Worm (Caenorhabditis elegans) whole organism, L3 larva: ENCODE data around the gene pqn-78.
A peak's percentile ranks its signal among the peaks of the same experiment; 100 is the strongest.
"Not testable (repeated sequence)": the region's sequence is repeated elsewhere in the genome, so short reads cannot be mapped to it uniquely, and the experiment has no call there.

Experiments
- R02D3.7 ChIP-seq: fragments of 150-350 bp; optimal IDR thresholded peaks from 2 replicates; lab custom pipeline; 2014; ENCODE audit warnings: missing biosample characterization, missing genetic modification characterization
- ZK546.5 ChIP-seq: sonication (generic microtip); optimal IDR thresholded peaks from 2 replicates; lab custom pipeline; 2017; ENCODE audit warnings: missing biosample characterization, missing genetic modification characterization
- aly-2 ChIP-seq: fragments of 150-350 bp; optimal IDR thresholded peaks from 2 replicates; lab custom pipeline; 2014; ENCODE audit warnings: missing biosample characterization, missing genetic modification characterization
- ama-1 ChIP-seq: fragments of 150-350 bp; optimal IDR thresholded peaks from 2 replicates; lab custom pipeline; 2018
- ceh-28 ChIP-seq: fragments of 150-350 bp; optimal IDR thresholded peaks from 2 replicates; lab custom pipeline; 2014; ENCODE audit warnings: missing biosample characterization, missing genetic modification reagents, missing genetic modification characterization
- ceh-9 ChIP-seq: sonication (generic microtip); optimal IDR thresholded peaks from 2 replicates; lab custom pipeline; 2018; ENCODE audit warnings: missing biosample characterization, missing genetic modification characterization
- daf-12 ChIP-seq: fragments of 150-350 bp; optimal IDR thresholded peaks from 2 replicates; lab custom pipeline; 2014; ENCODE audit warnings: missing biosample characterization, missing genetic modification reagents, missing genetic modification characterization
- egl-27 ChIP-seq: sonication (generic microtip); optimal IDR thresholded peaks from 4 replicates; lab custom pipeline; 2017; ENCODE audit warnings: missing biosample characterization, missing genetic modification reagents, missing genetic modification characterization
- elt-2 ChIP-seq: sonication (generic microtip); optimal IDR thresholded peaks from 2 replicates; lab custom pipeline; 2016; ENCODE audit warnings: missing genetic modification reagents, mild to moderate bottlenecking, missing genetic modification characterization, missing compliant biosample characterization
- elt-3 ChIP-seq, 3 experiments: fragments of 150-350 bp in 1 of 3; sonication (generic microtip) in 2 of 3; optimal IDR thresholded peaks; 2 replicates in 2 of 3; 4 replicates in 1 of 3; lab custom pipeline; 2014 to 2017; ENCODE audit warnings: missing biosample characterization in 3 of 3, missing genetic modification characterization in 3 of 3
- fkh-10 ChIP-seq: sonication (generic microtip); optimal IDR thresholded peaks from 2 replicates; lab custom pipeline; 2017; ENCODE audit warnings: missing biosample characterization, missing genetic modification reagents, missing genetic modification characterization
- fkh-2 ChIP-seq: fragments of 150-350 bp; optimal IDR thresholded peaks from 2 replicates; lab custom pipeline; 2014; ENCODE audit warnings: missing biosample characterization, missing genetic modification reagents, missing genetic modification characterization
- fos-1 ChIP-seq: fragments of 150-350 bp; optimal IDR thresholded peaks from 2 replicates; lab custom pipeline; 2014; ENCODE audit warnings: missing biosample characterization, missing genetic modification characterization
- jun-1 ChIP-seq: fragments of 150-350 bp; optimal IDR thresholded peaks from 2 replicates; lab custom pipeline; 2014; ENCODE audit warnings: missing biosample characterization, missing genetic modification reagents, missing genetic modification characterization
- lin-15B ChIP-seq: fragments of 150-350 bp; optimal IDR thresholded peaks from 2 replicates; lab custom pipeline; 2014; ENCODE audit warnings: missing biosample characterization, missing genetic modification characterization
- lin-39 ChIP-seq: fragments of 150-350 bp; optimal IDR thresholded peaks from 2 replicates; lab custom pipeline; 2018; ENCODE audit warnings: missing biosample characterization, missing genetic modification reagents, missing genetic modification characterization
- mdl-1 ChIP-seq: fragments of 150-350 bp; optimal IDR thresholded peaks from 2 replicates; lab custom pipeline; 2014; ENCODE audit warnings: missing biosample characterization, missing genetic modification characterization
- nfya-1 ChIP-seq: sonication (generic microtip); optimal IDR thresholded peaks from 2 replicates; lab custom pipeline; 2017; ENCODE audit warnings: missing genetic modification characterization, mild to moderate bottlenecking, missing compliant biosample characterization, antibody characterized with exemption, moderate library complexity; ENCODE audit not compliant: insufficient read depth
- nhr-237 ChIP-seq: fragments of 150-350 bp; optimal IDR thresholded peaks from 2 replicates; lab custom pipeline; 2014; ENCODE audit warnings: missing biosample characterization, missing genetic modification characterization
- nhr-25 ChIP-seq: sonication (generic microtip); optimal IDR thresholded peaks from 2 replicates; lab custom pipeline; 2017; ENCODE audit warnings: missing biosample characterization, missing genetic modification characterization
- nhr-28 ChIP-seq: fragments of 150-350 bp; optimal IDR thresholded peaks from 2 replicates; lab custom pipeline; 2014; ENCODE audit warnings: missing biosample characterization, missing genetic modification characterization
- nhr-67 ChIP-seq: fragments of 150-350 bp; optimal IDR thresholded peaks from 2 replicates; lab custom pipeline; 2014; ENCODE audit warnings: missing biosample characterization, missing genetic modification characterization
- nhr-76 ChIP-seq: fragments of 150-350 bp; sonication (generic microtip); optimal IDR thresholded peaks from 5 replicates; lab custom pipeline; 2014; ENCODE audit warnings: missing biosample characterization, missing genetic modification characterization
- pha-4 ChIP-seq: fragments of 150-350 bp; optimal IDR thresholded peaks from 2 replicates; lab custom pipeline; 2014; ENCODE audit warnings: missing biosample characterization, missing genetic modification reagents, missing genetic modification characterization
- pqm-1 ChIP-seq: fragments of 150-350 bp; optimal IDR thresholded peaks from 2 replicates; lab custom pipeline; 2017; ENCODE audit warnings: missing biosample characterization, missing genetic modification characterization, inconsistent platforms
- skn-1 ChIP-seq: fragments of 150-350 bp; optimal IDR thresholded peaks from 2 replicates; lab custom pipeline; 2014; ENCODE audit warnings: missing biosample characterization, missing genetic modification characterization
- tbx-2 ChIP-seq: sonication (generic microtip); optimal IDR thresholded peaks from 2 replicates; lab custom pipeline; 2016; ENCODE audit warnings: mild to moderate bottlenecking, missing genetic modification characterization, missing compliant biosample characterization
- unc-39 ChIP-seq: sonication (generic microtip); optimal IDR thresholded peaks from 4 replicates; lab custom pipeline; 2017; ENCODE audit warnings: missing biosample characterization, missing genetic modification characterization
- unc-62 ChIP-seq: fragments of 150-350 bp; sonication (generic microtip); optimal IDR thresholded peaks from 4 replicates; lab custom pipeline; 2014; ENCODE audit warnings: missing biosample characterization, missing genetic modification reagents, missing genetic modification characterization
- zag-1 ChIP-seq: fragments of 150-350 bp; optimal IDR thresholded peaks from 2 replicates; lab custom pipeline; 2014; ENCODE audit warnings: missing biosample characterization, missing genetic modification characterization
- ztf-11 ChIP-seq: fragments of 150-350 bp; optimal IDR thresholded peaks from 2 replicates; lab custom pipeline; 2014; ENCODE audit warnings: missing biosample characterization, missing genetic modification characterization
- ztf-4 ChIP-seq: fragments of 150-350 bp; optimal IDR thresholded peaks from 2 replicates; lab custom pipeline; 2014; ENCODE audit warnings: missing biosample characterization, missing genetic modification characterization

Gene pqn-78

DNA sequence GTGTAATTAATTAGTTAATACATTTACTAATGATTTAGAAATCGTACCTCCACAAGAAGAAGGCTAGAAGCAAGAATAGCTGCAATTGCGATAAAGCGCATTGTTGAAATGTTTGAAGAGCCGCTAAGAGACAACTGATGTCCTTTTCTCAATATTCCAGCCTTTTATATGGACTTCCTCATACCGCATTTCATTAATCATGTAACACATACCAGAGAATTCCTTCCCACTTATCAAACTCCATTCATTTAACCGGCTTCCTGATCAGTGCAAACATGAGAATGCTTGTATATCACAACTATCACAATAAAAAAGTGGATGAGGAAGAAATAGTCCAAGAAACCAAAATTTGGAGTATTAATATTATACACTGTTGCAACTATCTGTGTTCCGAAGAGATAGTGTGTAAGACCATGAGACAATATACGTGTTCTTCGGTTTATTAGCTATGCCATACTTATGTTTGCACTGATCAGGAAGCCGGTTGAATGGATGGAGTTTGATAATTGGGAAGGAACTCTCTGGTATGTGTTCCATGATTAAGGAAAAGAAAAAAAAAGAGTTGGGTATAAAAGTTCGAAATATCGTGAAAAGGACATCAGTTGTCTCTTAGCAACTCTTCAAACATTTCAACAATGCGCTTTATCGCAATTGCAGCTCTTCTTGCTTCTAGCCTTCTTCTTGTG lies at the start of gene pqn-78, which contains the start of gene pqn-79:
pqn-78 (minus strand) TSS at position 101 of the 686 bp plus-strand sequence.
pqn-79 (plus strand) TSS at position 636 of the 686 bp plus-strand sequence.
- not testable (repeated sequence) for TF ChIP-seq lin-39 (tag; lab: Kevin White, UChicago); nhr-237; elt-3 (tag; optimal IDR thresholded peaks at IDR 0.05; lab: Kevin White, UChicago)

DNA sequence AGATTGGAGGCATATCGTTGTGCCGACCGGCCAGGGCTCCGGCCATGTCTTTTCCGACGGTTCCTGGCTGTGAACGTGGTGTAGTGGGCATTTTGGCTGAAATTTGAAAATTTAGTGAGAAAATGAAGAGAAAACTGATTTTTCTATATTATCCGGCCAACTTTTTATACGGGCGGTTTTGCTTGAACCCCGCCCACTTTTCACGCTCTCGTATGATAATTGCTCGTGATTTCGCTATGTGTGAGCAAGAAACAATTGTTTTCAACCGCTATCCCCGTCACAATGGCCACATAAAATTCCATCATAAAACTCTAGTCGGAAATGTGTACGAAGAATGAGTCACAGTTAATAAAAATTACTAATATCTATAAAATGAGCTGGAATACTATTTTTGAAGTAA lies 46.9 kb upstream of the pqn-78 start, which contains the start of gene Y105C5A.12:
Y105C5A.12 (minus strand) TSS at position 101 of the 400 bp plus-strand sequence.
- TF ChIP-seq ztf-11; ama-1 (lab: Kevin White, UChicago); fkh-2 (tag; lab: Kevin White, UChicago): not testable (repeated sequence)
- TF ChIP-seq, all 47 proteins: peak for 0; not testable (repeated sequence) for 47

DNA sequence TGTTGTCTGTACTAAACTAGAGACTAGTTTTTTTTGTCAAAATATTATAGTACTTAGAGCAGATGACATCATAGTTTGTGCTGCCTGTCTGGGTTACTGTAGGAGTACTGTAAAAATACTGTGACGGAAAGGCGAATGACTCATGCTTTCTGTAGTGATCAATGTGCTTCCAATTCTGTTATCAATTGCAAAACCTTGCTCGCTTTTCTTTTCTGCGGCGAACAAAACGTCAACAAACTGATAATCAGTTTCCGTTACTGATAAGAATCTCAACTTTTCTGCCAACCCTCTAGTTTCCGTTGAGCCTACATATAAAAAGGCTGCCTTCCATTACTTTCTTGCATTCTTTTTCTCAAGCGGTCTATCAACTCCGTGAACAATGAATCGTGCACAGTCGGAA lies 46.0 kb upstream of the pqn-78 start, which contains the start of gene Y105C5A.13:
Y105C5A.13 (plus strand) TSS at position 380 of the 400 bp plus-strand sequence.
- TF ChIP-seq pqm-1 (tag; lab: Kevin White, UChicago) (peak; percentile 82), nfya-1 (no peak), nhr-76 (tag; lab: Kevin White, UChicago) (no peak), nhr-28 (no peak), mdl-1 (tag; lab: Kevin White, UChicago) (no peak), aly-2 (no peak), skn-1 (tag; lab: Kevin White, UChicago) (no peak), pha-4 (tag; lab: Kevin White, UChicago) (peak; percentile 7), R02D3.7 (no peak), zag-1 (tag; lab: Kevin White, UChicago) (no peak), nhr-25 (tag; lab: Kevin White, UChicago) (no peak), ceh-9 (tag; lab: Kevin White, UChicago) (no peak), ztf-4 (tag; lab: Kevin White, UChicago) (no peak), elt-2 (tag; lab: Kevin White, UChicago) (peak; percentile 89), nhr-237 (no peak), fkh-10 (GFP tag; lab: Kevin White, UChicago) (no peak), jun-1 (tag; lab: Kevin White, UChicago) (peak; percentile 55), daf-12 (tag; lab: Kevin White, UChicago) (no peak), ZK546.5 (no peak), fkh-2 (tag; lab: Kevin White, UChicago) (no peak), lin-15B (tag; lab: Kevin White, UChicago) (no peak), egl-27 (tag; lab: Kevin White, UChicago) (no peak)
- TF ChIP-seq, all 47 proteins: peak for 4

DNA sequence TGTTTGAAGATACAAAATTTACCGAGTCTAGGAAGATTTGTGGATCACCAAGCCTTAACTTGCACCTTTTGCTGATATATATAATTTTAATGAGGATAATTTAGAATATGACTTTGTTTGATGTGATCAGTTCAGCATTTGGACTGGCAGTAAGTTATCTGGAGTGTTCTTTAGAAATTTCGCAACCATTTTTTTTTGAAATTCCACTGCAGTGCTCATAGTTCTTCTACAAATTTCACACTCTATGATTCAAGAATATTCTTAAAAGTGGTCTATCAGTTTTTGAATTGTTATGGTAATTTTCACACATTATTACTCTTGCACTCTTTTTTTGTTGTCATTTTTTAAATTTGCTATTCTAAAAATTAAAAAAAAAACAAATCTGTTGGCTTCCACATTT lies 44.4 kb upstream of the pqn-78 start:
- TF ChIP-seq fkh-10 (GFP tag; lab: Kevin White, UChicago) = no peak
- no peak for TF ChIP-seq ZK546.5
- no peak for TF ChIP-seq unc-39
- no peak for TF ChIP-seq ceh-28 (tag; lab: Kevin White, UChicago)
- no peak for TF ChIP-seq jun-1 (tag; lab: Kevin White, UChicago)
- no peak for TF ChIP-seq zag-1 (tag; lab: Kevin White, UChicago)
- TF ChIP-seq elt-2 (tag; lab: Kevin White, UChicago) = no peak
- no peak for TF ChIP-seq tbx-2 (tag; lab: Kevin White, UChicago)
- TF ChIP-seq fos-1 = no peak
- TF ChIP-seq nhr-67 = no peak
- no peak for TF ChIP-seq unc-62 (GFP tag; lab: Kevin White, UChicago)

DNA sequence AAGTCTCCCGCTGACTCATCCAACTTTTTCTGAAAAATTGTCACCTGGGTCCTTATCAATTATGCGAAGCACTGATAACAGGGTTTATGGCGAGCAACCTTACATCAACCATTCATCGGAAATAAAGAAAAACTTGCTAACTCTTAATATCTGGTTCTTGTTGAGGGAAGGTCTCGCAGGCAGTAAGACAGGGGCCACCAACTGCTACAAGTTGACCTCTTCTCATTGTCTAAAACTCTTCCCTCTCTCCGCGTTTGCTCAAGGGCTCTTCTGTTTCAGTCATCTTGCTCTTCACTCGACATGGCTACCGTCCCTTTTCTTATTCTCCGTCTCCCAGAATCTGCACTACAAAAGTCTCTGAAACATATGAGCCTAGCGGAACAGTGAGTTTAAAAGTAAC lies 40.6 kb upstream of the pqn-78 start, which contains the start of gene Y105C5A.10:
Y105C5A.10 (plus strand) TSS at position 301 of the 400 bp plus-strand sequence.
- TF ChIP-seq ama-1 (lab: Kevin White, UChicago); jun-1 (tag; lab: Kevin White, UChicago); lin-15B (tag; lab: Kevin White, UChicago): not testable (repeated sequence)
